Fruit fly (Drosophila melanogaster): Measurements from ENCODE around the gene CG4194.

The CG4194 gene

DNA sequence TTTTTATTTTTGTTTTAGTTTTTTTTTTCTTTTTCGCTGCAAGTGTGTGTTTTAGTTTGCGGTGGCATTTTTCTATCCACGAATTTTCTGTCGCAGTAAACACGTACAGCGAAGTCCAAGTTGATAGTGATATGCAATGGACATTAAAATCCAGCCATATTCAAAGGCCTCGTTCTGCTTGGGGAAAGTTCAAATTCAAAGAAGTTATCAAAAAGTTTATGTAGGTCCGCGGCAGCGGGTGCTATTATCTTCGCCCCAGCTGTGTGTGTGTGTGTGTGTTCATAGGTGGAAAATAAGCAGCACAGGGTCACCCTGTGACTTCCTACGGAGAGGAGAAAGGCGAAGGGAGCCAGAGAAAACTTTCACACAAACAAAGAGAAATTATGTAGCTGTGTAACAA lies 19.1 kb downstream of the CG4194 start (continued):
- TF ChIP-seq ATbp (GFP tag; optimal IDR thresholded peaks at IDR 0.05) (peak; percentile 81), maf-S (GFP tag; optimal IDR thresholded peaks at IDR 0.05) (no peak), Poxn (GFP tag; IDR thresholded peaks at IDR 0.05) (no peak), Jarid2 (GFP tag; optimal IDR thresholded peaks at IDR 0.05) (no peak), gro (GFP tag; optimal IDR thresholded peaks at IDR 0.05) (no peak), eyg (GFP tag; optimal IDR thresholded peaks at IDR 0.05) (no peak), D19A (tag; optimal IDR thresholded peaks at IDR 0.05) (peak; percentile 56), crp (GFP tag; optimal IDR thresholded peaks at IDR 0.05) (no peak), CG32532 (GFP tag; IDR thresholded peaks at IDR 0.05) (peak; percentile 66), pzg (GFP tag; optimal IDR thresholded peaks at IDR 0.05) (no peak), pan (optimal IDR thresholded peaks at IDR 0.05) (no peak), pan (GFP tag; optimal IDR thresholded peaks at IDR 0.05 in 1 of 2, IDR thresholded peaks at IDR 0.05 in 1 of 2) (peak in 1 of 2 experiments; percentile 71), chm (GFP tag; IDR thresholded peaks at IDR 0.05) (peak; percentile 81), dpn (GFP tag; optimal IDR thresholded peaks at IDR 0.05) (peak; percentile 24 to 70), Oli (tag; optimal IDR thresholded peaks at IDR 0.05) (peak; percentile 68), CG3281 (GFP tag; optimal IDR thresholded peaks at IDR 0.05) (no peak), Dip3 (GFP tag; optimal IDR thresholded peaks at IDR 0.05) (no peak), CG2712 (tag; optimal IDR thresholded peaks at IDR 0.05) (peak; percentile 69), CG17568 (GFP tag; optimal IDR thresholded peaks at IDR 0.05) (peak; percentile 39), Dfd (GFP tag; optimal IDR thresholded peaks at IDR 0.05) (no peak), CG9609 (GFP tag; optimal IDR thresholded peaks at IDR 0.05) (peak; percentile 34), mirr (GFP tag; optimal IDR thresholded peaks at IDR 0.05) (no peak), CG4282 (GFP tag; optimal IDR thresholded peaks at IDR 0.05) (no peak), CG14710 (tag; optimal IDR thresholded peaks at IDR 0.05) (peak; percentile 23), CG6254 (GFP tag; optimal IDR thresholded peaks at IDR 0.05) (peak; percentile 99), Usf (GFP tag; optimal IDR thresholded peaks at IDR 0.05) (no peak), pita (GFP tag; optimal IDR thresholded peaks at IDR 0.05) (no peak), dm (GFP tag; optimal IDR thresholded peaks at IDR 0.05) (peak; percentile 52), CG13775 (GFP tag; optimal IDR thresholded peaks at IDR 0.05) (no peak), Hmx (GFP tag; optimal IDR thresholded peaks at IDR 0.05) (no peak), fd64A (GFP tag; optimal IDR thresholded peaks at IDR 0.05) (no peak), unc-4 (GFP tag; IDR thresholded peaks at IDR 0.05; ENCODE audit: partially characterized antibody) (no peak), Drgx (GFP tag; IDR thresholded peaks at IDR 0.05) (peak; percentile 86), grn (GFP tag; optimal IDR thresholded peaks at IDR 0.05) (no peak), CG17186 (GFP tag; optimal IDR thresholded peaks at IDR 0.05) (no peak), crc (GFP tag; optimal IDR thresholded peaks at IDR 0.05) (no peak), CG1233 (GFP tag; optimal IDR thresholded peaks at IDR 0.05) (peak; percentile 7), caup (GFP tag; optimal IDR thresholded peaks at IDR 0.05; ENCODE audit: severe bottlenecking) (no peak), sd (tag; optimal IDR thresholded peaks at IDR 0.05) (no peak), tap (tag; optimal IDR thresholded peaks at IDR 0.05) (peak; percentile 51), Dip2 (GFP tag; IDR thresholded peaks at IDR 0.05) (no peak), CG4730 (GFP tag; IDR thresholded peaks at IDR 0.05) (no peak), CG13123 (GFP tag; optimal IDR thresholded peaks at IDR 0.05) (no peak), Sry-δ (GFP tag; optimal IDR thresholded peaks at IDR 0.05) (no peak), Ada2b (GFP tag; IDR thresholded peaks at IDR 0.05) (peak; percentile 35; the same call in 1 of the 2 replicates), CG7745 (tag; optimal IDR thresholded peaks at IDR 0.05) (no peak), gce (GFP tag; IDR thresholded peaks at IDR 0.05) (peak; percentile 64; the same call in 2 of the 3 replicates), Sry-β (GFP tag; optimal IDR thresholded peaks at IDR 0.05) (no peak), CG14667 (GFP tag; IDR thresholded peaks at IDR 0.05) (peak; percentile 51), insv (GFP tag; optimal IDR thresholded peaks at IDR 0.05) (no peak), Asciz (GFP tag; optimal IDR thresholded peaks at IDR 0.05) (peak; percentile 45)
